Fruit fly (Drosophila melanogaster): ENCODE data around the gene CG43732.

DNA sequence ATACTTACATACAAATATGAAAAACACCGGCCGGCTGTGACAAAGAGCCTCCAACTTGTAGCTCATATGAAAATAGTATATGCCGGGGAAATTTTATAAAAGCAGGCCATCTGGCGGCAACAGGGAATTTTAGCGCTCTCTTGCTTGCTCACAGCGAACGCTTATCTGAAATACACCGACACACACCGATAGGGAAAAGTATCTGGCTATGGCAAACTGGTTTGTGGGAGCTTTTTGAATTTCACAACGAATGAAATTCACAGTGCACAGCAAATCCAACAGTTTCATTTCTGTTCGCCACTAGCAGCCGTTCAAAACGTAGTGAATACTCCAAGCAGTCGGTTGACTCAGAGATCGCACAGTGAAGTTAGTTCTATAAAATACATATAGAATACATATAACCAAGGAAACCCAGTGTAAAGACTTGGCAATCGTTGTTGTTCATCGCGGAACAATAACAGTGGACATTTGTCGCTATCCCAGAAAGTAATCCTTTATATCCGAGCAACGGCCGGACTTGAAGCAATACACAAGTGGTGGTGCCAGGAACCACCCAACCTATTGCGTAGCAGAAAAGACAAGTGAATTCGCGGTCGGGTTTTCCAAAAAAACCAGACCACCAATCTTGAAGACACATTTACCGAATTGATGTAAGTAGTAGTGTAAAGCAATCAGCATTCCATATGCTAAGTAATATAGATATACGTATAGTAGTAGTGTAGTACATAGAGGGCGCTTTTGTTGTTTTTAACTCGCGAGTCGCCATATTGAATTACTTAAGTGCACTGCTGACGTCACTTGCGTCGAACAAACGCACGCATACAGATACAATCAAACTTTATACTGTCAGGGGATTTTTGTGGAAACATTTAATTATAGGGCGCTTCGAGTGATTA, 31.8 kb upstream of the CG43732 start:
- TF ChIP-seq cnc (optimal IDR thresholded peaks at IDR 0.05) (no peak), ovo (GFP tag; optimal IDR thresholded peaks at IDR 0.05) (no peak), CG7101 (tag; optimal IDR thresholded peaks at IDR 0.05) (peak; percentile 69), pad (GFP tag; optimal IDR thresholded peaks at IDR 0.05) (peak; percentile 31), CG5204 (GFP tag; optimal IDR thresholded peaks at IDR 0.05) (no peak), cic (GFP tag; optimal IDR thresholded peaks at IDR 0.05) (peak; percentile 86), kay (GFP tag; ENCODE audit: borderline replicate concordance) (peak; percentile 99), toe (GFP tag; optimal IDR thresholded peaks at IDR 0.05) (peak; percentile 47), Crg-1 (GFP tag; optimal IDR thresholded peaks at IDR 0.05) (peak; percentile 14), CG11617 (GFP tag; optimal IDR thresholded peaks at IDR 0.05) (peak; percentile 51), tj (GFP tag; optimal IDR thresholded peaks at IDR 0.05) (peak; percentile 48)

All from whole organism, adult.